Worm (Caenorhabditis elegans): Measurements from ENCODE around the gene nsy-1.

nsy-1 gene

DNA sequence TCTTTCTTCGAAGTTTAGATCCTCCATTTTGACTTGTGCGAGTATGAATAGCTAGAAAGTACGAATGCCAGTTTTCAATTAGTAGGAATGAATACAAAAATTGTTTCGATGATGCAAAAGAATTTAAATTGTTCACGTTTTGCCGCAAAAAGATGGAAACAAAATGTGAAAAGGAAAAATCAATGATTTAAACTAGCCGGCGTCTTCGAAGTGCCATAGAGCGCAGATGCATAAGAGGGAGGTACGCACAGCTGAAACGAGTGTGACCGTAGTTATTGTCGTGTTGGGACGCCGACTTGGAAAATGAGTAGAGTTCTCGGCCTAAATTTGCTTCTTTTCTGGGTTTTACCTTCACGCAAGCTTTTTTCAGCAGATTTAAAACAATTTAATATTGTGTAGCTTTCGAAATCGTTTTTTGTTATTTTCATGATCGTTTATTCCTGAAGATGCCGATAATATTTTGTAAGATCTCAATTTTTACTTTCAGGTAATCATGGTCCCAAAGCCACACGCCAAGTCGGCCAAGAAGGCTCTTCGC, 32.6 kb downstream of the nsy-1 start, which contains the start of the genes ify-1 and rpl-22 (continued):
- TF ChIP-seq ztf-11 (tag; optimal IDR thresholded peaks at IDR 0.05) (no peak), egl-27 (tag; optimal IDR thresholded peaks at IDR 0.05) (peak; percentile 39), gmeb-1 (tag; optimal IDR thresholded peaks at IDR 0.05) (peak; percentile 95), nhr-6 (tag; optimal IDR thresholded peaks at IDR 0.05) (peak; percentile 89), nhr-25 (tag; optimal IDR thresholded peaks at IDR 0.05) (peak; percentile 95), aly-2 (tag; optimal IDR thresholded peaks at IDR 0.05) (no peak), unc-39 (tag; optimal IDR thresholded peaks at IDR 0.05) (no peak), lin-39 (tag; optimal IDR thresholded peaks at IDR 0.05) (no peak), nhr-77 (tag; optimal IDR thresholded peaks at IDR 0.05) (peak; percentile 76)

- TF ChIP-seq lin-39 (tag; optimal IDR thresholded peaks at IDR 0.05): no peak
- no peak for TF ChIP-seq lin-13 (GFP tag; optimal IDR thresholded peaks at IDR 0.05)
- TF ChIP-seq zag-1 (tag; optimal IDR thresholded peaks at IDR 0.05): no peak
- no peak for TF ChIP-seq sem-4 (tag; optimal IDR thresholded peaks at IDR 0.05)
- no peak for TF ChIP-seq elt-3 (tag; optimal IDR thresholded peaks at IDR 0.05)
- no peak for TF ChIP-seq alr-1 (tag; optimal IDR thresholded peaks at IDR 0.05)
- TF ChIP-seq lsy-2 (tag; optimal IDR thresholded peaks at IDR 0.05): no peak
Observed at ce11 chrII:5056254-5056653, 33.7 kb downstream of the nsy-1 start.

ce11 chrII:5057315-5057714, 34.8 kb downstream of the nsy-1 start:
- TF ChIP-seq nhr-77 (tag; optimal IDR thresholded peaks at IDR 0.05) (peak; percentile 24), mdl-1 (tag; optimal IDR thresholded peaks at IDR 0.05) (peak in 1 of 2 experiments; percentile 8), nhr-21 (tag; optimal IDR thresholded peaks at IDR 0.05) (peak; percentile 45), Y55F3AM.14 (GFP tag; optimal IDR thresholded peaks at IDR 0.05) (no peak), dmd-4 (tag; optimal IDR thresholded peaks at IDR 0.05) (no peak), mab-5 (tag; optimal IDR thresholded peaks at IDR 0.05) (no peak), nhr-25 (tag; optimal IDR thresholded peaks at IDR 0.05) (peak; percentile 26), sma-3 (GFP tag; optimal IDR thresholded peaks at IDR 0.05) (peak; percentile 73), nhr-12 (tag; optimal IDR thresholded peaks at IDR 0.05) (no peak), nhr-23 (tag; optimal IDR thresholded peaks at IDR 0.05) (no peak), zag-1 (tag; optimal IDR thresholded peaks at IDR 0.05) (no peak), F13H6.1 (tag; optimal IDR thresholded peaks at IDR 0.05) (peak; percentile 71), skn-1 (tag; optimal IDR thresholded peaks at IDR 0.05) (no peak), gmeb-1 (tag; optimal IDR thresholded peaks at IDR 0.05) (peak; percentile 62), nhr-11 (tag; optimal IDR thresholded peaks at IDR 0.05) (no peak), fos-1 (tag; optimal IDR thresholded peaks at IDR 0.05) (peak; percentile 30), lin-11 (tag; optimal IDR thresholded peaks at IDR 0.05) (peak; percentile 44), sma-9 (GFP tag; optimal IDR thresholded peaks at IDR 0.05) (peak; percentile 66), sma-9 (tag; optimal IDR thresholded peaks at IDR 0.05) (no peak), C34F6.9 (tag; optimal IDR thresholded peaks at IDR 0.05) (peak; percentile 35), ztf-11 (tag; optimal IDR thresholded peaks at IDR 0.05) (no peak), nhr-129 (tag; optimal IDR thresholded peaks at IDR 0.05) (peak; percentile 61), sem-4 (tag; optimal IDR thresholded peaks at IDR 0.05) (peak; percentile 47), R02D3.7 (tag; optimal IDR thresholded peaks at IDR 0.05) (no peak), lin-13 (GFP tag; optimal IDR thresholded peaks at IDR 0.05) (peak; percentile 31), unc-62 (GFP tag; optimal IDR thresholded peaks at IDR 0.05) (no peak), ceh-82 (tag; optimal IDR thresholded peaks at IDR 0.05) (no peak), crh-2 (tag; optimal IDR thresholded peaks at IDR 0.05) (peak; percentile 68), ama-1 (optimal IDR thresholded peaks at IDR 0.05) (no peak), ceh-16 (tag; optimal IDR thresholded peaks at IDR 0.05) (no peak), aly-2 (tag; optimal IDR thresholded peaks at IDR 0.05) (no peak), lsy-2 (tag; optimal IDR thresholded peaks at IDR 0.05) (peak; percentile 63 to 81), ztf-4 (tag; optimal IDR thresholded peaks at IDR 0.05) (no peak), snpc-4 (tag; optimal IDR thresholded peaks at IDR 0.05) (peak; percentile 98), blmp-1 (tag; optimal IDR thresholded peaks at IDR 0.05; ENCODE audit: insufficient read depth) (no peak), unc-39 (tag; optimal IDR thresholded peaks at IDR 0.05) (no peak), unc-55 (GFP tag; optimal IDR thresholded peaks at IDR 0.05) (no peak), ztf-1 (GFP tag; conservative IDR thresholded peaks at IDR 0.05) (no peak), mbf-1 (tag; optimal IDR thresholded peaks at IDR 0.05) (no peak), elt-1 (tag; optimal IDR thresholded peaks at IDR 0.05) (no peak), nhr-10 (tag; optimal IDR thresholded peaks at IDR 0.05) (no peak)

All from whole organism, L2 larva.